Fruit fly (Drosophila melanogaster) S2 (cell line): ENCODE measurements around the gene CG6659.

Experiments used
- CG8478 ChIP-seq: fragments of >200 bp; optimal IDR thresholded peaks from 2 replicates; lab custom pipeline; 2018
- CTCF ChIP-seq, 2 experiments: fragments of >200 bp; optimal IDR thresholded peaks; 2 replicates each; lab custom pipeline; 2018

DNA sequence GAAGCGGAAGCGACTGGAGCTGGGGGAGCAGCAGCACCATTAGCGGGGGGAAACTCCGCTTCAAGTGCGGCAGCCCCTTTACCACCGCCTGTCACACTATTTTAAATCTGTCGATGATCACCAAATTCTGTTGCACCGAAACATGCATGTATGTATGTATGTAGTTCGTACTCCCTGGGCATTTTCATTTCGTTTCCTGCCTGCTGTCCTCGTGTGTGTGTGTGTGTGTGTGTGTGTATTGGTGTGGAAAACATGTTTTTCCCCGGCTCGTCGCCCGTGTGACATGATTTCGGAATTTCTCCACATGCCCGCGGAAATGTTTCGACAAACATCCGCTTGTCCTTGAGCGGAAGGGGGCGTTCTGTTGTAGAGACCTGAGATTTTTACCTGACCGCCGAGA lies 30.1 kb downstream of the CG6659 start:
- no peak for TF ChIP-seq CG8478 (lab: Kevin White, UChicago)
- TF ChIP-seq CTCF (optimal IDR thresholded peaks at IDR 0.05; lab: Kevin White, UChicago), result no peak
